Fruit fly (Drosophila melanogaster) whole organism, embryonic: ENCODE data around the gene capu.

ENCODE experiments used
- Antp ChIP-seq: fragments of 200-800 bp; sonication (Bioruptor generic); optimal IDR thresholded peaks from 3 replicates; lab custom pipeline; 2016; ENCODE audit warnings: missing biosample characterization, missing genetic modification characterization
- Blimp-1 ChIP-seq: fragments of 200-800 bp; sonication (Bioruptor generic); optimal IDR thresholded peaks from 3 replicates; lab custom pipeline; 2018; ENCODE audit warnings: missing biosample characterization, missing genetic modification characterization, mild to moderate bottlenecking, moderate library complexity, missing genetic modification reagents
- CG11093 ChIP-seq: fragments of 200-800 bp; sonication (Bioruptor generic); IDR thresholded peaks from 3 replicates; pipeline ENCODE4 v1.3.6; 2022; ENCODE audit warnings: missing biosample characterization, missing genetic modification characterization
- CG12942 ChIP-seq: fragments of 200-800 bp; sonication (Bioruptor generic); optimal IDR thresholded peaks from 3 replicates; lab custom pipeline; 2016; ENCODE audit warnings: missing biosample characterization, missing genetic modification characterization
- CG13287 ChIP-seq: fragments of 200-800 bp; sonication (Bioruptor generic); IDR thresholded peaks from 2 replicates; pipeline ENCODE4 v1.3.6; 2022; ENCODE audit warnings: missing biosample characterization, missing genetic modification characterization; ENCODE audit not compliant: partially characterized antibody
- CG16813 ChIP-seq: fragments of 200-800 bp; sonication (Bioruptor generic); IDR thresholded peaks from 3 replicates; pipeline ENCODE4 v1.3.6; 2022; ENCODE audit warnings: missing biosample characterization, missing genetic modification characterization; ENCODE audit not compliant: partially characterized antibody
- CG16815 ChIP-seq: fragments of 200-800 bp; sonication (Bioruptor generic); optimal IDR thresholded peaks from 3 replicates; lab custom pipeline; 2017; ENCODE audit warnings: missing biosample characterization, mild to moderate bottlenecking, missing genetic modification characterization
- CG2875 ChIP-seq: fragments of 200-800 bp; sonication (Bioruptor generic); optimal IDR thresholded peaks from 2 replicates; lab custom pipeline; 2017; ENCODE audit warnings: missing biosample characterization, mild to moderate bottlenecking, missing genetic modification characterization, missing genetic modification reagents
- CG4707 ChIP-seq: fragments of 200-800 bp; sonication (Bioruptor generic); optimal IDR thresholded peaks from 2 replicates; lab custom pipeline; 2018; ENCODE audit warnings: missing biosample characterization, mild to moderate bottlenecking, missing genetic modification characterization, moderate library complexity
- CG4730 ChIP-seq: fragments of 200-800 bp; sonication (Bioruptor generic); IDR thresholded peaks from 2 replicates; pipeline ENCODE4 v1.3.6; 2022; ENCODE audit warnings: missing biosample characterization, missing genetic modification characterization
- CG4820 ChIP-seq: fragments of 200-800 bp; sonication (Bioruptor generic); optimal IDR thresholded peaks from 3 replicates; lab custom pipeline; 2016; ENCODE audit warnings: missing biosample characterization, missing genetic modification characterization
- CG5245 ChIP-seq: fragments of 200-800 bp; sonication (Bioruptor generic); optimal IDR thresholded peaks from 3 replicates; lab custom pipeline; 2016; ENCODE audit warnings: missing biosample characterization, missing genetic modification characterization
- CG6272 ChIP-seq: fragments of 200-800 bp; sonication (Bioruptor generic); IDR thresholded peaks from 2 replicates; pipeline ENCODE4 v1.3.6; 2022; ENCODE audit warnings: missing biosample characterization, missing genetic modification characterization
- CG6765 ChIP-seq: fragments of 200-800 bp; sonication (Bioruptor generic); optimal IDR thresholded peaks from 3 replicates; lab custom pipeline; 2017; ENCODE audit warnings: missing biosample characterization, mild to moderate bottlenecking, missing genetic modification characterization
- CG7839 ChIP-seq: fragments of 200-800 bp; sonication (Bioruptor generic); optimal IDR thresholded peaks from 3 replicates; lab custom pipeline; 2018; ENCODE audit warnings: missing biosample characterization, mild to moderate bottlenecking, missing genetic modification characterization, moderate library complexity
- CG8359 ChIP-seq: fragments of 200-800 bp; sonication (Bioruptor generic); optimal IDR thresholded peaks from 2 replicates; lab custom pipeline; 2017; ENCODE audit warnings: missing biosample characterization, mild to moderate bottlenecking, missing genetic modification characterization, borderline replicate concordance
- CG8765 ChIP-seq: fragments of 200-800 bp; sonication (Bioruptor generic); IDR thresholded peaks from 2 replicates; pipeline ENCODE4 v1.3.6; 2022; ENCODE audit warnings: missing biosample characterization, missing genetic modification characterization
- Chrac-16 ChIP-seq: fragments of 200-800 bp; sonication (Bioruptor generic); optimal IDR thresholded peaks from 3 replicates; lab custom pipeline; 2016; ENCODE audit warnings: missing biosample characterization, missing genetic modification characterization
- D ChIP-seq, 2 experiments: fragments of 200-800 bp in 1 of 2; fragments of >200 bp in 1 of 2; sonication (Bioruptor generic) in 1 of 2; optimal IDR thresholded peaks; 2 replicates in 1 of 2; 3 replicates in 1 of 2; lab custom pipeline; 2017; ENCODE audit warnings: mild to moderate bottlenecking in 1 of 2, missing biosample characterization in 1 of 2, missing genetic modification characterization in 1 of 2, missing genetic modification reagents in 1 of 2
- Fer3 ChIP-seq: fragments of 200-800 bp; sonication (Bioruptor generic); optimal IDR thresholded peaks from 2 replicates; lab custom pipeline; 2018; ENCODE audit warnings: missing biosample characterization, mild to moderate bottlenecking, missing genetic modification characterization, moderate library complexity
- Hmx ChIP-seq: fragments of 200-800 bp; sonication (Bioruptor generic); optimal IDR thresholded peaks from 2 replicates; lab custom pipeline; 2016; ENCODE audit warnings: missing biosample characterization, missing genetic modification characterization
- Hsf ChIP-seq: fragments of 200-800 bp; sonication (Bioruptor generic); optimal IDR thresholded peaks from 3 replicates; lab custom pipeline; 2016; ENCODE audit warnings: missing biosample characterization, missing genetic modification characterization
- Jarid2 ChIP-seq: fragments of 200-800 bp; sonication (Bioruptor generic); optimal IDR thresholded peaks from 3 replicates; lab custom pipeline; 2017; ENCODE audit warnings: mild to moderate bottlenecking, missing biosample characterization, missing genetic modification reagents, missing genetic modification characterization
- Kr ChIP-seq: fragments of 200-800 bp; sonication (Bioruptor generic); optimal IDR thresholded peaks from 2 replicates; lab custom pipeline; 2017; ENCODE audit warnings: missing biosample characterization, mild to moderate bottlenecking, missing genetic modification characterization
- Oli ChIP-seq: fragments of 200-800 bp; sonication (Bioruptor generic); optimal IDR thresholded peaks from 2 replicates; lab custom pipeline; 2018; ENCODE audit warnings: missing biosample characterization, mild to moderate bottlenecking, missing genetic modification characterization, moderate library complexity
- Pdp1 ChIP-seq, 2 experiments: fragments of 200-800 bp; sonication (Bioruptor generic); optimal IDR thresholded peaks; 3 replicates each; lab custom pipeline; 2016; ENCODE audit warnings: missing biosample characterization in 2 of 2, missing genetic modification characterization in 2 of 2, mild to moderate bottlenecking in 1 of 2, moderate library complexity in 1 of 2
- Rx ChIP-seq: fragments of 200-800 bp; sonication (Bioruptor generic); IDR thresholded peaks from 2 replicates; pipeline ENCODE4 v1.3.6; 2022; ENCODE audit warnings: missing biosample characterization, missing genetic modification characterization
- Sin3A ChIP-seq: fragments of >200 bp; optimal IDR thresholded peaks from 2 replicates; lab custom pipeline; 2018
- Sox102F ChIP-seq: fragments of 200-800 bp; sonication (Bioruptor generic); optimal IDR thresholded peaks from 2 replicates; lab custom pipeline; 2018; ENCODE audit warnings: missing biosample characterization, mild to moderate bottlenecking, missing genetic modification characterization, moderate library complexity
- ac ChIP-seq: fragments of 200-800 bp; sonication (Bioruptor generic); optimal IDR thresholded peaks from 3 replicates; lab custom pipeline; 2017; ENCODE audit warnings: missing biosample characterization, mild to moderate bottlenecking, missing genetic modification characterization
- aop ChIP-seq: fragments of 200-800 bp; sonication (Bioruptor generic); IDR thresholded peaks from 2 replicates; pipeline ENCODE4 v1.3.6; 2022; ENCODE audit warnings: missing biosample characterization, missing genetic modification characterization
- bigmax ChIP-seq: fragments of 200-800 bp; sonication (Bioruptor generic); optimal IDR thresholded peaks from 2 replicates; lab custom pipeline; 2018; ENCODE audit warnings: missing biosample characterization, mild to moderate bottlenecking, missing genetic modification characterization
- btn ChIP-seq: fragments of 200-800 bp; sonication (Bioruptor generic); optimal IDR thresholded peaks from 2 replicates; lab custom pipeline; 2016; ENCODE audit warnings: missing biosample characterization, missing genetic modification characterization
- caup ChIP-seq: fragments of 200-800 bp; sonication (Bioruptor generic); optimal IDR thresholded peaks from 3 replicates; lab custom pipeline; 2017; ENCODE audit warnings: missing biosample characterization, mild to moderate bottlenecking, missing genetic modification characterization, moderate library complexity; ENCODE audit not compliant: severe bottlenecking
- chn ChIP-seq: fragments of 200-800 bp; sonication (Bioruptor generic); optimal IDR thresholded peaks from 2 replicates; lab custom pipeline; 2016; ENCODE audit warnings: missing biosample characterization, missing genetic modification characterization
- cwo ChIP-seq: fragments of 200-800 bp; sonication (Bioruptor generic); optimal IDR thresholded peaks from 3 replicates; lab custom pipeline; 2017; ENCODE audit warnings: missing biosample characterization, missing genetic modification characterization, mild to moderate bottlenecking, moderate library complexity, missing genetic modification reagents
- fd96Cb ChIP-seq: fragments of 200-800 bp; sonication (Bioruptor generic); optimal IDR thresholded peaks from 2 replicates; lab custom pipeline; 2018; ENCODE audit warnings: missing biosample characterization, mild to moderate bottlenecking, missing genetic modification characterization, moderate library complexity
- gcm ChIP-seq: fragments of 200-800 bp; sonication (Bioruptor generic); optimal IDR thresholded peaks from 2 replicates; lab custom pipeline; 2019; ENCODE audit warnings: missing biosample characterization, mild to moderate bottlenecking, missing genetic modification characterization, moderate library complexity
- insv ChIP-seq, 2 experiments: fragments of 200-800 bp; sonication (Bioruptor generic); optimal IDR thresholded peaks; 3 replicates each; lab custom pipeline; 2016 to 2018; ENCODE audit warnings: missing biosample characterization in 2 of 2, missing genetic modification characterization in 2 of 2
- pum ChIP-seq: fragments of 200-800 bp; sonication (Bioruptor generic); optimal IDR thresholded peaks from 2 replicates; lab custom pipeline; 2016; ENCODE audit warnings: missing biosample characterization, missing genetic modification characterization
- salm ChIP-seq: fragments of 200-800 bp; sonication (Bioruptor generic); optimal IDR thresholded peaks from 2 replicates; lab custom pipeline; 2018; ENCODE audit warnings: missing biosample characterization, mild to moderate bottlenecking, missing genetic modification characterization
- scrt ChIP-seq: fragments of 200-800 bp; sonication (Bioruptor generic); optimal IDR thresholded peaks from 2 replicates; lab custom pipeline; 2018; ENCODE audit warnings: missing biosample characterization, mild to moderate bottlenecking, missing genetic modification characterization, moderate library complexity
- sim ChIP-seq: fragments of 200-800 bp; sonication (Bioruptor generic); IDR thresholded peaks from 2 replicates; pipeline ENCODE4 v1.3.6; 2022; ENCODE audit warnings: missing biosample characterization, missing genetic modification characterization
- slp2 ChIP-seq: fragments of 200-800 bp; sonication (Bioruptor generic); optimal IDR thresholded peaks from 2 replicates; lab custom pipeline; 2016; ENCODE audit warnings: missing biosample characterization, missing genetic modification characterization
- sob ChIP-seq: fragments of 200-800 bp; sonication (Bioruptor generic); IDR thresholded peaks from 2 replicates; pipeline ENCODE4 v1.3.6; 2022; ENCODE audit warnings: missing biosample characterization, missing genetic modification characterization
- tio ChIP-seq: fragments of 200-800 bp; sonication (Bioruptor generic); optimal IDR thresholded peaks from 2 replicates; lab custom pipeline; 2017; ENCODE audit warnings: missing biosample characterization, missing genetic modification characterization, inconsistent platforms
- tna ChIP-seq: fragments of 200-800 bp; sonication (Bioruptor generic); IDR thresholded peaks from 2 replicates; pipeline ENCODE4 v1.3.6; 2022; ENCODE audit warnings: missing biosample characterization, missing genetic modification characterization; ENCODE audit not compliant: partially characterized antibody
- trem ChIP-seq: fragments of 200-800 bp; optimal IDR thresholded peaks from 3 replicates; lab custom pipeline; 2019; ENCODE audit warnings: missing biosample characterization, mild to moderate bottlenecking, missing genetic modification characterization, moderate library complexity
- unc-4 ChIP-seq: fragments of 200-800 bp; sonication (Bioruptor generic); IDR thresholded peaks from 2 replicates; pipeline ENCODE4 v1.3.6; 2022; ENCODE audit warnings: missing biosample characterization, missing genetic modification characterization; ENCODE audit not compliant: partially characterized antibody

Gene capu

DNA sequence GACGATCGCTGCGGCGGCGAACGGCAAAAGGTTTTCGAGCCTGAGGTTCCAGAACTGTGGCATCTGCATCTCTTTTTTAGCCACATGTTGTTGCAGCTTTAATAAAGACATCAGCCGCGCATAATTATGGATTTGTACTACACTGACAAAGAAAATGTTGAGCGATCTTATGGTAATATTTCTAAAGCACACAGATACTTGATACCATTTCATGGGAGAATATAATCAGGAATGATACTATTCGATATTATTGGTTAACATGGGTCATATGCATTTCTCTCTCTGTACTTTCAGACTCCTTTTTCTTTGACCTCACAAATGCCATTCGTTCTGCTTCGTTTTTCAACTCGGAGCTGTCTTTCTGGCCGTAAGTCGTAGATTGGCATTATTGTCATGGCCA lies 50.5 kb downstream of the capu start (continued):
- TF ChIP-seq CG5245 (GFP tag; lab: Kevin White, UChicago) (peak; percentile 51), D (optimal IDR thresholded peaks at IDR 0.05; lab: Kevin White, UChicago) (no peak), D (GFP tag; optimal IDR thresholded peaks at IDR 0.05; lab: Kevin White, UChicago) (peak; percentile 61), Rx (GFP tag; lab: Robert Waterston, UW) (0 out of 2 replicates have a peak, but pooled peaks have one; percentile 22), pum (peak; percentile 31), cwo (GFP tag; lab: Kevin White, UChicago) (no peak), Hmx (GFP tag; lab: Kevin White, UChicago) (no peak), tio (GFP tag; lab: Kevin White, UChicago) (peak; percentile 39), Pdp1 (GFP tag; optimal IDR thresholded peaks at IDR 0.05; lab: Kevin White, UChicago) (peak in 1 of 2 experiments; percentile 25), sob (no peak), CG4707 (GFP tag; lab: Kevin White, UChicago) (peak; percentile 25), Sin3A (no peak), CG8765 (peak; percentile 50; the same call in 1 of the 2 replicates), CG6272 (GFP tag; lab: Robert Waterston, UW) (no peak), CG2875 (GFP tag; lab: Kevin White, UChicago) (peak; percentile 38), caup (GFP tag; lab: Kevin White, UChicago) (no peak), ac (GFP tag; lab: Kevin White, UChicago) (peak; percentile 38), CG16813 (no peak), CG4820 (GFP tag; lab: Kevin White, UChicago) (peak; percentile 60), fd96Cb (tag; lab: Kevin White, UChicago) (peak; percentile 60), CG12942 (GFP tag; lab: Kevin White, UChicago) (peak; percentile 29), trem (peak; percentile 39), CG11093 (GFP tag; lab: Robert Waterston, UW) (no peak), aop (GFP tag; lab: Robert Waterston, UW) (0 out of 2 replicates have a peak, but pooled peaks have one; percentile 18), slp2 (GFP tag; lab: Kevin White, UChicago) (peak; percentile 14), Kr (GFP tag; lab: Kevin White, UChicago) (no peak), CG13287 (GFP tag; lab: Robert Waterston, UW) (no peak), Oli (tag; lab: Kevin White, UChicago) (peak; percentile 42), salm (peak; percentile 7), bigmax (GFP tag; lab: Kevin White, UChicago) (no peak), CG16815 (peak; percentile 12), unc-4 (GFP tag; lab: Robert Waterston, UW) (no peak), insv (GFP tag; optimal IDR thresholded peaks at IDR 0.05; lab: Kevin White, UChicago) (no peak), chn (peak; percentile 20), Chrac-16 (GFP tag; lab: Kevin White, UChicago) (peak; percentile 24), scrt (GFP tag; lab: Kevin White, UChicago) (no peak), sim (GFP tag; lab: Robert Waterston, UW) (peak; percentile 69), gcm (peak; percentile 20), CG8359 (GFP tag; lab: Kevin White, UChicago) (no peak), CG7839 (tag; lab: Kevin White, UChicago) (peak; percentile 44), Hsf (GFP tag; lab: Kevin White, UChicago) (peak; percentile 34), Jarid2 (no peak), CG6765 (GFP tag; lab: Kevin White, UChicago) (no peak), tna (GFP tag; lab: Robert Waterston, UW) (no peak), btn (no peak), Sox102F (peak; percentile 12), Fer3 (tag; lab: Kevin White, UChicago) (no peak), Antp (GFP tag; lab: Kevin White, UChicago) (peak; percentile 45), CG4730 (GFP tag; lab: Robert Waterston, UW) (0 out of 2 replicates have a peak, but pooled peaks have one; percentile 13), Blimp-1 (GFP tag; lab: Kevin White, UChicago) (peak; percentile 68)
